Fruit fly (Drosophila melanogaster): Measurements from ENCODE around the gene AstA.

DNA sequence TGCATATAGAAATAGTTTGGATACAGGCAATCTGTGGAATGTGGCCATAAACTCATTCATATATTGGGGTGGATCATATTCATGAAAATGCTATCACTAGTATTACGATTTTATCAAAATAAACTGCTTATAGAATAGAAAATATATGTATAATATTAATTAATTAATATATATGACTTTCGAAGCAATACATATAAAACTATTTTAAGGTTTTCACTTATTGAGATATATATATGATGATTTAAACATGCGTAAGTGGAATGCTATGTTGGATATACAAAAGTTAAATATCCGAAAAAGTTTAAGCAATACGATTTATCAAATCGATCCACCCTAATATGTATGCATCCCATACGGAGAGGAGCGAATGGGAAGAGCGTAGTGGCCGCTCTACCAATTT, 33.7 kb upstream of the AstA start:
- TF ChIP-seq CG13204 (GFP tag; optimal IDR thresholded peaks at IDR 0.05) (no peak), CG9948 (tag; optimal IDR thresholded peaks at IDR 0.05) (no peak), CG12605 (GFP tag; IDR thresholded peaks at IDR 0.05) (no peak), CG34367 (tag; optimal IDR thresholded peaks at IDR 0.05) (no peak), fd96Ca (GFP tag; IDR thresholded peaks at IDR 0.05) (no peak), Ets98B (GFP tag; IDR thresholded peaks at IDR 0.05) (no peak), D1 (tag; optimal IDR thresholded peaks at IDR 0.05) (no peak), EcR (GFP tag; optimal IDR thresholded peaks at IDR 0.05) (no peak), Pif1B (GFP tag; optimal IDR thresholded peaks at IDR 0.05) (no peak), rn (GFP tag; IDR thresholded peaks at IDR 0.05) (no peak), CG17806 (tag; optimal IDR thresholded peaks at IDR 0.05) (no peak)
